Fruit fly (Drosophila melanogaster) whole organism, embryonic: ENCODE measurements around the gene nAChRalpha1.

Source experiments
- CG10431 ChIP-seq: fragments of 200-800 bp; sonication (Bioruptor generic); optimal IDR thresholded peaks from 3 replicates; lab custom pipeline; 2018; ENCODE audit warnings: missing biosample characterization, mild to moderate bottlenecking, missing genetic modification characterization
- CG13123 ChIP-seq: fragments of 200-800 bp; sonication (Bioruptor generic); optimal IDR thresholded peaks from 2 replicates; lab custom pipeline; 2016; ENCODE audit warnings: missing biosample characterization, missing genetic modification characterization
- CG15479 ChIP-seq: fragments of 200-800 bp; sonication (Bioruptor generic); optimal IDR thresholded peaks from 3 replicates; lab custom pipeline; 2019; ENCODE audit warnings: missing biosample characterization, mild to moderate bottlenecking, missing genetic modification characterization, moderate library complexity
- CG1602 ChIP-seq: fragments of 200-800 bp; sonication (Bioruptor generic); optimal IDR thresholded peaks from 3 replicates; lab custom pipeline; 2016; ENCODE audit warnings: missing biosample characterization, missing genetic modification characterization
- CG17359 ChIP-seq: fragments of 200-800 bp; sonication (Bioruptor generic); optimal IDR thresholded peaks from 3 replicates; lab custom pipeline; 2018; ENCODE audit warnings: missing biosample characterization, mild to moderate bottlenecking, missing genetic modification characterization, moderate library complexity
- CG17829 ChIP-seq: fragments of 200-800 bp; optimal IDR thresholded peaks from 2 replicates; lab custom pipeline; 2019; ENCODE audit warnings: missing biosample characterization, mild to moderate bottlenecking, missing genetic modification characterization, moderate library complexity
- CG1832 ChIP-seq: fragments of 200-800 bp; sonication (Bioruptor generic); optimal IDR thresholded peaks from 2 replicates; lab custom pipeline; 2017; ENCODE audit warnings: missing biosample characterization, mild to moderate bottlenecking, missing genetic modification characterization, inconsistent platforms
- CG4282 ChIP-seq: fragments of 200-800 bp; sonication (Bioruptor generic); optimal IDR thresholded peaks from 2 replicates; lab custom pipeline; 2016; ENCODE audit warnings: missing biosample characterization, missing genetic modification characterization
- CG5180 ChIP-seq: fragments of 200-800 bp; sonication (Bioruptor generic); optimal IDR thresholded peaks from 3 replicates; lab custom pipeline; 2017; ENCODE audit warnings: missing biosample characterization, missing genetic modification characterization, mild to moderate bottlenecking, moderate library complexity, missing genetic modification reagents
- CG6254 ChIP-seq: fragments of 200-800 bp; sonication (Bioruptor generic); optimal IDR thresholded peaks from 3 replicates; lab custom pipeline; 2017; ENCODE audit warnings: mild to moderate bottlenecking, missing biosample characterization, missing genetic modification reagents, missing genetic modification characterization
- CG8765 ChIP-seq: fragments of 200-800 bp; sonication (Bioruptor generic); IDR thresholded peaks from 2 replicates; pipeline ENCODE4 v1.3.6; 2022; ENCODE audit warnings: missing biosample characterization, missing genetic modification characterization
- CG9609 ChIP-seq: fragments of 200-800 bp; sonication (Bioruptor generic); optimal IDR thresholded peaks from 3 replicates; lab custom pipeline; 2016; ENCODE audit warnings: missing biosample characterization, missing genetic modification characterization
- Camta ChIP-seq: fragments of 200-800 bp; sonication (Bioruptor generic); optimal IDR thresholded peaks from 2 replicates; lab custom pipeline; 2016; ENCODE audit warnings: missing biosample characterization, missing genetic modification characterization
- Dad ChIP-seq: fragments of 200-800 bp; sonication (Bioruptor generic); optimal IDR thresholded peaks from 3 replicates; lab custom pipeline; 2016; ENCODE audit warnings: missing biosample characterization, missing genetic modification characterization
- ERR ChIP-seq: fragments of 200-800 bp; sonication (Bioruptor generic); optimal IDR thresholded peaks from 2 replicates; lab custom pipeline; 2016; ENCODE audit warnings: missing biosample characterization, missing genetic modification characterization
- Ets65A ChIP-seq: fragments of 200-800 bp; sonication (Bioruptor generic); peaks from one replicate; lab custom pipeline; 2016; ENCODE audit warnings: missing biosample characterization, missing genetic modification characterization
- Mad ChIP-seq: fragments of 200-800 bp; sonication (Bioruptor generic); optimal IDR thresholded peaks from 2 replicates; lab custom pipeline; 2016; ENCODE audit warnings: missing biosample characterization, missing genetic modification characterization
- Taf1 ChIP-seq: fragments of 200-800 bp; sonication (Bioruptor generic); IDR thresholded peaks from 2 replicates; pipeline ENCODE4 v1.3.6; 2022; ENCODE audit warnings: missing biosample characterization, missing genetic modification characterization
- Usf ChIP-seq: fragments of 200-800 bp; sonication (Bioruptor generic); optimal IDR thresholded peaks from 2 replicates; lab custom pipeline; 2017; ENCODE audit warnings: missing genotype, missing biosample characterization, missing genetic modification characterization
- crc ChIP-seq: fragments of 200-800 bp; sonication (Bioruptor generic); optimal IDR thresholded peaks from 2 replicates; lab custom pipeline; 2016; ENCODE audit warnings: missing biosample characterization, missing genetic modification characterization
- croc ChIP-seq: fragments of 200-800 bp; sonication (Bioruptor generic); conservative IDR thresholded peaks from 3 replicates; pipeline ENCODE4 v1.3.6; 2022; ENCODE audit warnings: missing biosample characterization, missing genetic modification characterization
- dmrt11E ChIP-seq: fragments of 200-800 bp; sonication (Bioruptor generic); optimal IDR thresholded peaks from 3 replicates; lab custom pipeline; 2018; ENCODE audit warnings: missing biosample characterization, mild to moderate bottlenecking, missing genetic modification characterization, moderate library complexity
- dysf ChIP-seq: fragments of 200-800 bp; sonication (Bioruptor generic); IDR thresholded peaks from 3 replicates; pipeline ENCODE4 v1.3.6; 2022; ENCODE audit warnings: missing biosample characterization, missing genetic modification characterization
- eyg ChIP-seq: fragments of 200-800 bp; sonication (Bioruptor generic); optimal IDR thresholded peaks from 3 replicates; lab custom pipeline; 2016; ENCODE audit warnings: missing biosample characterization, missing genetic modification characterization
- grn ChIP-seq: fragments of 200-800 bp; sonication (Bioruptor generic); optimal IDR thresholded peaks from 3 replicates; lab custom pipeline; 2017; ENCODE audit warnings: missing biosample characterization, missing genetic modification characterization
- ham ChIP-seq: fragments of 200-800 bp; sonication (Bioruptor generic); IDR thresholded peaks from 2 replicates; pipeline ENCODE4 v1.3.6; 2022; ENCODE audit warnings: missing biosample characterization, missing genetic modification characterization
- hth ChIP-seq: fragments of >200 bp; optimal IDR thresholded peaks from 2 replicates; lab custom pipeline; 2017; ENCODE audit warnings: inconsistent platforms
- kay ChIP-seq: fragments of 200-800 bp; sonication (Bioruptor generic); optimal IDR thresholded peaks from 2 replicates; lab custom pipeline; 2016; ENCODE audit warnings: missing biosample characterization, missing genetic modification characterization
- repo ChIP-seq: fragments of 200-800 bp; sonication (Bioruptor generic); optimal IDR thresholded peaks from 2 replicates; lab custom pipeline; 2016; ENCODE audit warnings: missing biosample characterization, missing genetic modification characterization
- shn ChIP-seq: fragments of 200-800 bp; sonication (Bioruptor generic); optimal IDR thresholded peaks from 3 replicates; lab custom pipeline; 2016; ENCODE audit warnings: missing biosample characterization, missing genetic modification characterization
- sug ChIP-seq: fragments of 200-800 bp; optimal IDR thresholded peaks from 2 replicates; lab custom pipeline; 2019; ENCODE audit warnings: missing biosample characterization, mild to moderate bottlenecking, missing genetic modification characterization, moderate library complexity
- tin ChIP-seq: fragments of 200-800 bp; sonication (Bioruptor generic); optimal IDR thresholded peaks from 3 replicates; lab custom pipeline; 2016; ENCODE audit warnings: missing biosample characterization, missing genetic modification characterization
- toy ChIP-seq: fragments of 200-800 bp; sonication (Bioruptor generic); IDR thresholded peaks from 2 replicates; pipeline ENCODE4 v1.3.6; 2022; ENCODE audit warnings: missing biosample characterization, missing genetic modification characterization

nAChRalpha1 gene

DNA sequence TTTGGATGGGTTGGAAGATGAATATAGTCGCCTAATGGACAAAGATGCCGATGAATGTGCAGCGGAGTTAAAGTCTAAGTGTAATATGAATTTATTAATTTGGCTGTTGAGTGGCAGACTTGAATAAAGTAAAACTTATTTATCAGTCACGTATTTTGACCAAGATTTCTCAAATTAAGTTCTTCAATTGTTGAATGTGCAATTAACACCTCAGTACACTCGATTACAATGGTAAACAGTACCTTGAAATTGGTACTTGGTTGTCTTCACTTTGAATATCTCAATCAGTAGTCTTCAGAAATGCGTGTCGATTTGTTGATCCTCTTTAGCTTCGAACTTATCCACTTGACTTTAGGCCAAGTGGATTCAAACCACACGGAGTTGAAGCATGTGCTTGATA, 87.7 kb downstream of the nAChRalpha1 start, which contains the start of gene CG13614 (continued):
- TF ChIP-seq croc (GFP tag; lab: Robert Waterston, UW) (no peak), hth (no peak), toy (GFP tag; lab: Robert Waterston, UW) (no peak), dmrt11E (no peak)
- TF ChIP-seq, all 482 proteins: peak for 0

DNA sequence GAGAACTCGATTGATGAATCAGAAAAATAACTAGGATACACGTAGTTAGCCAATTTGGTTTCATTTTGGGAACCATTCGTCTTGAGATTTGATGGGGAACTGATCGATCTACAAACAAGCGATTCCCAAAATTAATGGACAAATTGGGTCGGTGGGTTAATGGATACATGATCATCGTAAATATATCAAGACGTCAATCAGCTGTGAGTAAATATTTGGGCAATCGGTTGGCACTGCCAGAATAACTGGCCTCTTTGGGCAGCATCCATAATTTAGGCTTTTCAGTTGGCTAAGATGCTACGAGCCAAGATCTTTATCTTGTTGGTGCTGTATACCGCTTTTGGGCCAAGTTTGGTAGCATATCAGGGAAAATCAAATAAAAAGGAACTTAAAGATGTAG, 88.9 kb downstream of the nAChRalpha1 start, which contains the start of the genes CG42812 and CG33341:
CG42812 (minus strand) TSS at position 101 of the 400 bp plus-strand sequence.
CG33341 (plus strand) TSS at position 295 of the 400 bp plus-strand sequence.
- TF ChIP-seq CG17829 (tag; lab: Kevin White, UChicago), result no peak
- no peak for TF ChIP-seq CG10431 (GFP tag; lab: Kevin White, UChicago)
- TF ChIP-seq ERR, result no peak
- TF ChIP-seq eyg (GFP tag; lab: Kevin White, UChicago), result no peak
- no peak for TF ChIP-seq CG6254 (GFP tag; lab: Kevin White, UChicago)
- no peak for TF ChIP-seq crc
- no peak for TF ChIP-seq Camta (GFP tag; lab: Kevin White, UChicago)
- TF ChIP-seq CG13123, result no peak
- no peak for TF ChIP-seq Taf1 (GFP tag; lab: Robert Waterston, UW)
- TF ChIP-seq kay (GFP tag; lab: Kevin White, UChicago), result no peak
- no peak for TF ChIP-seq CG17359 (tag; lab: Kevin White, UChicago)
- no peak for TF ChIP-seq repo (GFP tag; lab: Kevin White, UChicago)
- TF ChIP-seq, all 482 proteins: peak for 0

DNA sequence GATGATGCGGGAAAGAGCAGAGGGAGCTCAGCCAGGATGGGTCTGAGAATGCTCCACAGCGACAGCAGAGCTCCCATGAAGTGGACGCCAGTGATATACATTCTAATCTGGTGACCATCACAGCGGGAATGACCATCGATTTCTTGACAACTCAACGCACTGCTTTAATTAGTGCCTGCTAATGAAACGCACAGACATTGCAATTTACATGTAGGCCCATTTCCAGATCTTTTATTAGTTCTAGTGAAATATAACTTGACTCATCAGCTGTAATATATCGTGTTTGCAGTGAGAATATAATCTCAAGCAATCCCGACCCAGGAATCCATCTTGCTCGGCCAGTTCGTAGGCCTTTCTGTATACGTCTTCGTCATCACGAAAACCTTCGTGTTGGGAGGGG, 89.8 kb downstream of the nAChRalpha1 start, which contains the start of gene CG42811:
CG42811 (minus strand) TSS at position 101 of the 400 bp plus-strand sequence.
- peak; percentile 5 for TF ChIP-seq Ets65A (GFP tag; lab: Kevin White, UChicago)
- no peak for TF ChIP-seq CG1602 (GFP tag; lab: Kevin White, UChicago)

DNA sequence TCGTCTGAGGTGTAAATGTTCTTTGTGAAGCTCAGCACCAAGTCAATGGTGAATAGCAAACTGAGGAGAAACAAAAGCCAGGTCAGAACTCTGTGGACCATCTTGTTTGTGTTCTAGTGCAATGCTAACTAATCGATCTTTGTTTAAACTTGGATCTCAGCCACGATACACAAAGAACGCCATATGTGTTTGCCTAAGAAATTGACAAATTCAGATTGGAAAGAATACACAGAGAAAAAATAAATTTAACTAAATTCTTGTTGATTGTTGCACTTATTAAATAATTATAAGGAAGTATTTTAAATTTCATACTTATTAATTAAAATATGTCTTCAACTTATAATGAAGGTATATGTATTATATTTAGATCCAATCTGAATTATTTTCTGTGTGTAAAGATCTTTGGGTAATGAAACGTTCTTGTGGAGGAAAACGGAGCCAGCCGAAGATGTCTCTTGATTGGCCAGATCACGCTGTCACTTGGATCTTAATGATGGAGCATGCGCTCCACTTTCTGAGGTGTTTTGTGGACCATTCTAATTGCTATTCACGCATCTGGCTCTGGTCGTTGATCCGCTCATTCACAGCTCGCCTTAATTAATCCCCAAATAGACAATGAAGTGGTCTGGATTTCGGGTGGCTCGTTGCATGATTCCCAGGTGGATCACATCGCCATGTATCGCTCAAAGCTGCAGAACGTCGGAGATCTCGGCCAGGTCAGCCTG, 91.9 kb downstream of the nAChRalpha1 start, which contains the start of the genes CG17784 and CG13613:
CG17784 (minus strand) TSS at position 101 of the 725 bp plus-strand sequence.
CG13613 (plus strand) TSS at position 675 of the 725 bp plus-strand sequence.
- TF ChIP-seq ham (GFP tag; lab: Robert Waterston, UW) (no peak), CG15479 (no peak), Usf (GFP tag; lab: Kevin White, UChicago) (no peak), CG5180 (GFP tag; lab: Kevin White, UChicago) (no peak)
- TF ChIP-seq, all 482 proteins: peak for 0

DNA sequence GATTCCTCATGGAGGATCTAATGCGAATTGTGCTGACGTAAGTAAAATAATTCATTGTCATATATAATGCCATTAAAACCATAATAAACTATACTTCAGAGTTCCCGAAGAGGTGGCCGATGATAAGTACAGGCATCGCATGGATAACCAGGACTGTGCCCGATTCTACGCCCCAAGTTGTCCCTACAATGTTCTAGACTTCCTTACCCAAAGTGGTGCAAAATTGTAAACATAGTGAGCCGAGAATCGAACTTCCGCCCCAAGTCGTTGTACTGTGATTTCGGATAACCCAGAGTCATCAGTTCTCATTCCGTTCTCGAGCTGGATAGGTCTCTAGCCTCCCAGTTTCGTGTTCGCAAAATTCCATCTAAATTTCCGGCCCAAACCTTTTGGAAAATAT, 94.1 kb downstream of the nAChRalpha1 start, which contains the start of gene CG33340:
CG33340 (plus strand) TSS at position 301 of the 400 bp plus-strand sequence.
- no peak for TF ChIP-seq shn (GFP tag; lab: Kevin White, UChicago)
- no peak for TF ChIP-seq Dad (GFP tag; lab: Kevin White, UChicago)
- TF ChIP-seq CG4282, result no peak
- TF ChIP-seq tin (GFP tag; lab: Kevin White, UChicago), result no peak
- no peak for TF ChIP-seq Mad (GFP tag; lab: Kevin White, UChicago)
- TF ChIP-seq CG9609 (GFP tag; lab: Kevin White, UChicago), result no peak
- no peak for TF ChIP-seq CG8765
- no peak for TF ChIP-seq hth
- TF ChIP-seq grn, result no peak
- TF ChIP-seq CG1832 (GFP tag; lab: Kevin White, UChicago), result no peak
- no peak for TF ChIP-seq dysf (GFP tag; lab: Robert Waterston, UW)
- TF ChIP-seq sug (tag; lab: Kevin White, UChicago), result no peak
